Worm (Caenorhabditis elegans): Measurements from ENCODE around the gene C38C6.3.
A peak's percentile ranks its signal among the peaks of the same experiment; 100 is the strongest.

C38C6.3 gene

ce11 chrII:14619806-14620205, 13.1 kb upstream of the C38C6.3 start:
- TF ChIP-seq jun-1 (tag; optimal IDR thresholded peaks at IDR 0.05) (no peak), nhr-85 (tag) (peak; percentile 50), elt-3 (tag; optimal IDR thresholded peaks at IDR 0.05) (peak in 1 of 6 experiments; percentile 13)

- no peak for TF ChIP-seq snu-23 (GFP tag; optimal IDR thresholded peaks at IDR 0.05)
- TF ChIP-seq C16A3.4 (tag; optimal IDR thresholded peaks at IDR 0.05): no peak
- no peak for TF ChIP-seq isw-1 (GFP tag; IDR thresholded peaks at IDR 0.05)
- no peak for TF ChIP-seq unc-98 (GFP tag; IDR thresholded peaks at IDR 0.05)
- no peak for TF ChIP-seq ces-1 (GFP tag; optimal IDR thresholded peaks at IDR 0.05)
- no peak for TF ChIP-seq mab-9 (GFP tag; IDR thresholded peaks at IDR 0.05)
- no peak for TF ChIP-seq ama-1 (optimal IDR thresholded peaks at IDR 0.05)
- no peak for TF ChIP-seq fkh-8 (tag; optimal IDR thresholded peaks at IDR 0.05)
- TF ChIP-seq Y116A8C.19 (tag; optimal IDR thresholded peaks at IDR 0.05; ENCODE audit: borderline replicate concordance): no peak
- TF ChIP-seq nhr-12 (tag; optimal IDR thresholded peaks at IDR 0.05): no peak
- no peak for TF ChIP-seq aha-1 (tag; optimal IDR thresholded peaks at IDR 0.05)
- TF ChIP-seq grh-1 (GFP tag; IDR thresholded peaks at IDR 0.05): no peak
- no peak for TF ChIP-seq lin-35 (GFP tag; optimal IDR thresholded peaks at IDR 0.05)
- no peak for TF ChIP-seq F16B12.6 (tag; optimal IDR thresholded peaks at IDR 0.05)
- TF ChIP-seq elt-2 (tag; optimal IDR thresholded peaks at IDR 0.05): no peak
- TF ChIP-seq nhr-85 (tag): no peak
- no peak for TF ChIP-seq nhr-84 (tag; optimal IDR thresholded peaks at IDR 0.05)
- no peak for TF ChIP-seq tbx-2 (tag; optimal IDR thresholded peaks at IDR 0.05)
- TF ChIP-seq irx-1 (tag; optimal IDR thresholded peaks at IDR 0.05): no peak
These were observed 12.2 kb upstream of the C38C6.3 start for ce11 chrII:14620730-14621129.

ce11 chrII:14622758-14623157, 10.2 kb upstream of the C38C6.3 start, which contains the start of gene mltn-10:
Gene mltn-10, plus strand, starts transcription at chrII:14623058.
- TF ChIP-seq mdl-1 (tag; optimal IDR thresholded peaks at IDR 0.05) (no peak), nhr-85 (tag) (no peak), pqm-1 (tag; optimal IDR thresholded peaks at IDR 0.05) (no peak), alr-1 (tag; optimal IDR thresholded peaks at IDR 0.05; ENCODE audit: borderline replicate concordance) (no peak), nhr-28 (tag; optimal IDR thresholded peaks at IDR 0.05) (no peak)

- no peak for TF ChIP-seq tlp-1 (tag; optimal IDR thresholded peaks at IDR 0.05)
- TF ChIP-seq blmp-1 (tag; optimal IDR thresholded peaks at IDR 0.05): peak; percentile 97
- TF ChIP-seq nhr-85 (tag): no peak
These were observed 6.0 kb upstream of the C38C6.3 start for ce11 chrII:14626883-14627282.

- TF ChIP-seq nhr-28 (tag; optimal IDR thresholded peaks at IDR 0.05): no peak
- TF ChIP-seq zip-4 (GFP tag; optimal IDR thresholded peaks at IDR 0.05): no peak
- TF ChIP-seq ceh-82 (tag; optimal IDR thresholded peaks at IDR 0.05): no peak
- no peak for TF ChIP-seq nhr-47 (tag; optimal IDR thresholded peaks at IDR 0.05)
- TF ChIP-seq ceh-8 (GFP tag; optimal IDR thresholded peaks at IDR 0.05): no peak
These were observed 5.6 kb upstream of the C38C6.3 start, which contains the start of gene tag-297 for ce11 chrII:14627330-14627729. Gene tag-297, plus strand, starts transcription at chrII:14627630.

- no peak for TF ChIP-seq nhr-12 (tag; optimal IDR thresholded peaks at IDR 0.05)
- no peak for TF ChIP-seq ets-5 (GFP tag; IDR thresholded peaks at IDR 0.05)
- no peak for TF ChIP-seq efl-1 (optimal IDR thresholded peaks at IDR 0.05)
- no peak for TF ChIP-seq efl-1 (GFP tag; optimal IDR thresholded peaks at IDR 0.05 in 1 of 2)
- TF ChIP-seq aha-1 (tag; optimal IDR thresholded peaks at IDR 0.05): no peak
- no peak for TF ChIP-seq xbp-1 (tag; optimal IDR thresholded peaks at IDR 0.05)
- no peak for TF ChIP-seq tlp-1 (tag; optimal IDR thresholded peaks at IDR 0.05)
- TF ChIP-seq ztf-4 (tag; optimal IDR thresholded peaks at IDR 0.05): no peak
- TF ChIP-seq efl-3 (GFP tag; optimal IDR thresholded peaks at IDR 0.05): no peak
- TF ChIP-seq snpc-4 (tag; optimal IDR thresholded peaks at IDR 0.05): no peak
- no peak for TF ChIP-seq egl-13 (tag; optimal IDR thresholded peaks at IDR 0.05)
- TF ChIP-seq sup-37 (GFP tag; optimal IDR thresholded peaks at IDR 0.05): no peak
- TF ChIP-seq lsy-2 (tag; optimal IDR thresholded peaks at IDR 0.05): no peak
- no peak for TF ChIP-seq egl-27 (tag; optimal IDR thresholded peaks at IDR 0.05)
- no peak for TF ChIP-seq F16B12.6 (tag; optimal IDR thresholded peaks at IDR 0.05)
- no peak for TF ChIP-seq unc-30 (tag; optimal IDR thresholded peaks at IDR 0.05)
- no peak for TF ChIP-seq fos-1 (tag; optimal IDR thresholded peaks at IDR 0.05)
These were observed 1.1 kb downstream of the C38C6.3 start for ce11 chrII:14634042-14634441.
